Fruit fly (Drosophila melanogaster) whole organism, adult: ENCODE data around the gene raw.

ENCODE experiments used
- CG11617 ChIP-seq: fragments of 200-800 bp; sonication (Bioruptor generic); optimal IDR thresholded peaks from 2 replicates; lab custom pipeline; 2017; ENCODE audit warnings: mild to moderate bottlenecking, missing biosample characterization, missing genetic modification reagents, missing genetic modification characterization
- CG12768 ChIP-seq: fragments of 200-800 bp; sonication (Bioruptor generic); optimal IDR thresholded peaks from 2 replicates; lab custom pipeline; 2017; ENCODE audit warnings: missing biosample characterization, missing genetic modification characterization, mild to moderate bottlenecking, moderate library complexity, missing genetic modification reagents
- CG14711 ChIP-seq: fragments of 200-800 bp; sonication (Bioruptor generic); optimal IDR thresholded peaks from 2 replicates; lab custom pipeline; 2018; ENCODE audit warnings: missing biosample characterization, mild to moderate bottlenecking, missing genetic modification characterization, moderate library complexity
- CG1620 ChIP-seq: fragments of 200-800 bp; sonication (Bioruptor generic); optimal IDR thresholded peaks from 2 replicates; lab custom pipeline; 2016; ENCODE audit warnings: missing biosample characterization, missing genetic modification characterization
- CG33017 ChIP-seq: fragments of 200-800 bp; sonication (Bioruptor generic); optimal IDR thresholded peaks from 2 replicates; lab custom pipeline; 2018; ENCODE audit warnings: missing biosample characterization, mild to moderate bottlenecking, missing genetic modification characterization, moderate library complexity
- CG5204 ChIP-seq: fragments of 200-800 bp; sonication (Bioruptor generic); optimal IDR thresholded peaks from 2 replicates; lab custom pipeline; 2016; ENCODE audit warnings: missing biosample characterization, missing genetic modification characterization
- CG7045 ChIP-seq: fragments of 200-800 bp; sonication (Bioruptor generic); optimal IDR thresholded peaks from 2 replicates; lab custom pipeline; 2017; ENCODE audit warnings: missing biosample characterization, mild to moderate bottlenecking, missing genetic modification characterization
- CG7101 ChIP-seq: fragments of 200-800 bp; sonication (Bioruptor generic); optimal IDR thresholded peaks from 2 replicates; lab custom pipeline; 2018; ENCODE audit warnings: missing biosample characterization, mild to moderate bottlenecking, missing genetic modification characterization, moderate library complexity
- Clk ChIP-seq: fragments of 200-800 bp; sonication (Bioruptor generic); optimal IDR thresholded peaks from 2 replicates; lab custom pipeline; 2017; ENCODE audit warnings: missing biosample characterization, missing genetic modification characterization
- Crg-1 ChIP-seq: fragments of 200-800 bp; sonication (Bioruptor generic); optimal IDR thresholded peaks from 2 replicates; lab custom pipeline; 2016; ENCODE audit warnings: missing biosample characterization, missing genetic modification characterization
- Hr96 ChIP-seq: fragments of 200-800 bp; sonication (Bioruptor generic); optimal IDR thresholded peaks from 2 replicates; lab custom pipeline; 2016; ENCODE audit warnings: missing biosample characterization, missing genetic modification characterization
- Mnt ChIP-seq: fragments of 200-800 bp; sonication (Bioruptor generic); optimal IDR thresholded peaks from 2 replicates; lab custom pipeline; 2016; ENCODE audit warnings: missing biosample characterization, mild to moderate bottlenecking, missing genetic modification characterization
- bab1 ChIP-seq: fragments of 200-800 bp; sonication (Bioruptor generic); optimal IDR thresholded peaks from 3 replicates; lab custom pipeline; 2019; ENCODE audit warnings: missing biosample characterization, mild to moderate bottlenecking, missing genetic modification characterization, moderate library complexity
- cic ChIP-seq: fragments of 200-800 bp; sonication (Bioruptor generic); optimal IDR thresholded peaks from 2 replicates; lab custom pipeline; 2017; ENCODE audit warnings: missing biosample characterization, mild to moderate bottlenecking, missing genetic modification characterization, moderate library complexity
- cnc ChIP-seq, 2 experiments: fragments of >200 bp; optimal IDR thresholded peaks; 2 replicates each; lab custom pipeline; 2017
- kay ChIP-seq: fragments of 200-800 bp; sonication (Bioruptor generic); peaks from one replicate; lab custom pipeline; 2016; ENCODE audit warnings: missing biosample characterization, missing genetic modification characterization, borderline replicate concordance
- ovo ChIP-seq: fragments of 200-800 bp; sonication (Bioruptor generic); optimal IDR thresholded peaks from 2 replicates; lab custom pipeline; 2016; ENCODE audit warnings: missing biosample characterization, missing genetic modification characterization
- pad ChIP-seq: fragments of 200-800 bp; sonication (Bioruptor generic); optimal IDR thresholded peaks from 3 replicates; lab custom pipeline; 2017; ENCODE audit warnings: missing biosample characterization, missing genetic modification characterization, mild to moderate bottlenecking, moderate library complexity, missing genetic modification reagents
- tj ChIP-seq: fragments of 200-800 bp; sonication (Bioruptor generic); optimal IDR thresholded peaks from 3 replicates; lab custom pipeline; 2017; ENCODE audit warnings: missing biosample characterization, mild to moderate bottlenecking, missing genetic modification characterization, moderate library complexity
- toe ChIP-seq: fragments of 200-800 bp; sonication (Bioruptor generic); optimal IDR thresholded peaks from 2 replicates; lab custom pipeline; 2016; ENCODE audit warnings: missing biosample characterization, missing genetic modification characterization

Gene raw

DNA sequence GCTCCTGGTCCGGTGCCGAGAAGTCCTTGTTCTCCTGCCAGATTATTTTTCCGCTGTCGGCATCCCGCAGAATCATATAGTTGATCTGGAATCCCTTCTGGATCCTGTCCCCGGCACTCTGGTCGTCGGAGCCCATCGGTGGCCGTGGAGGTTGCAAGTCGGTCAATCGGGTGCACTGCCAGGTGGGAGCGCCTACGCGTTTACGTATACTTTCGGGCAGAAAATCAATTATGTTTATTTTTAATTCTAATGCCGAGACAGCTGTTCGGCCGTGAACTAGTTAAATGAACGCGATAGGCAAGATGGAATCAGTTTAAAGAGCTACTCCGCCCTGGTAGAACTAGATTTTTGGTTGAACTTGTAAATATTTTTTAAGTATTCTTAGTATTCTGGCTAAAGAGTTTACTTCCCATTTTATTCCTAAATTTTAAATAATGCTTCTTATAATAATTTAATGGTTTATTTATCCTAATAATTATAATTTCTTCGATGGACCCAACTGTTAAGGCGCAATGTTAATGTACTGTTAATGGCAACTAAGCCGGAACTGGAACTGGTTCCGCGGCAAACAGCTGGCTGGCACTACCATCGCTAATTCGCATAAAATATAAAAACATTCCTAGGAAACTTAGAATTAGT, 54.7 kb downstream of the raw start, which contains the start of the genes PrBP and Trs23:
TSS of gene PrBP (minus strand) at position 288 of the 639 bp plus-strand sequence.
TSS of gene Trs23 (plus strand) at position 564 of the 639 bp plus-strand sequence.
- peak; percentile 68 for TF ChIP-seq kay (GFP tag; lab: Kevin White, UChicago)
- no peak for TF ChIP-seq cic (GFP tag; lab: Kevin White, UChicago)

DNA sequence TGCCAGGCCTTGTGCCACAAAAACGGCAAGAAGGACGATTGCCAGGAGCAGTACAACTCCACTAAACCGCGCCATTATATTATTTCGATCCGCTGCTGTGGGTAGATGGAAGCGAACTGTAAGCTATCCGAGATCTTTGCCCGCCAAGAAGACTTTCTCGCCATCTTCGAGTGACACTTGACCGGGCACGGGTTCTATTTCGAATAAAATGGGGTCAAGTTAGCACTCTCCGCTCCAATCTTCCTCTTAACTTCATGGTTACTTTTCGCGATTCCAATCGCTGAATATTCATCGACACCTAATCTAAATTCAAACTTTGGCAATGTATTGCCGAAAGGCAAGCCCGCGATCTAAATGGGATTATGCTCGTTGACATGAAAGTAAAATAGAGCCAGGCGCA, 56.2 kb downstream of the raw start, which contains the start of gene CG9289:
TSS of gene CG9289 (minus strand) at position 101 of the 400 bp plus-strand sequence.
- TF ChIP-seq Crg-1 (GFP tag; lab: Kevin White, UChicago) (no peak), bab1 (GFP tag; lab: Kevin White, UChicago) (no peak), cic (GFP tag; lab: Kevin White, UChicago) (no peak), Hr96 (GFP tag; lab: Kevin White, UChicago) (no peak), toe (GFP tag; lab: Kevin White, UChicago) (no peak), CG5204 (GFP tag; lab: Kevin White, UChicago) (no peak), cnc (optimal IDR thresholded peaks at IDR 0.05; lab: Kevin White, UChicago) (no peak), CG12768 (no peak), pad (GFP tag; lab: Kevin White, UChicago) (no peak), CG1620 (GFP tag; lab: Kevin White, UChicago) (no peak), kay (GFP tag; lab: Kevin White, UChicago) (no peak), Mnt (no peak), CG11617 (GFP tag; lab: Kevin White, UChicago) (no peak), CG14711 (tag; lab: Kevin White, UChicago) (no peak), Clk (GFP tag; lab: Kevin White, UChicago) (no peak), CG7101 (no peak), CG7045 (GFP tag; lab: Kevin White, UChicago) (no peak), ovo (GFP tag; lab: Kevin White, UChicago) (no peak)

DNA sequence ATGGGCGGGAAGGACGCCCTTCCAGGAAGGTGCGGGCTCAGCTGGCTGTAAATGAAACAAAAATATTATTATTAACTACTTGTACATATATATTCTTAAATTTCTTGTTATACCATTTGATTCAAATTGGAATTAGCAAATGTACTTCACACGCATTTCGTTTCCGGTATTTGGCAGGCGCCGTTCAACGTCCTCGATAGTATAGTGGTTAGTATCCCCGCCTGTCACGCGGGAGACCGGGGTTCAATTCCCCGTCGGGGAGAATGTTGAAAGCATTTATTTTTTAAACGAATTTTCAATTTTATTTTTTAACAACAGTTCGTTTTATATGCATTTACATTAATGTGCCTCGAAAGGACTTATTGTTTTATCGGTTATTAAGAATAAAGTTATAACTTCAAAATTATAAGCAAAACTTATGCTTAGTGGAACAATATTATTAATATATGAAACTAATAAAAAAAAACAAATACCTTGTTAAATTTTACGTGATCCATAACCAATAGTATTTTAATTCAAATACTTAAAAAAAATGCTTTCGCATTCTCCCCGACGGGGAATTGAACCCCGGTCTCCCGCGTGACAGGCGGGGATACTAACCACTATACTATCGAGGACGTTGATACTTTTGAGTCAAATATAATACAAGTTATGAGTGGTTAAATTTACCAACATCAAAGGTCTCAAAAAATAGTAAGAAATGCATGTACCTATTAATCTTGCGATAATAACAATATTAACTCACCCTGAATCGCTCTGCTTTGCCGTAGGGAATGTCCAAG, 57.0 kb downstream of the raw start:
- no peak for TF ChIP-seq tj (GFP tag; lab: Kevin White, UChicago)
- no peak for TF ChIP-seq bab1 (GFP tag; lab: Kevin White, UChicago)
- no peak for TF ChIP-seq CG7045 (GFP tag; lab: Kevin White, UChicago)
- no peak for TF ChIP-seq CG14711 (tag; lab: Kevin White, UChicago)
- TF ChIP-seq cnc (optimal IDR thresholded peaks at IDR 0.05; lab: Kevin White, UChicago), result no peak
- TF ChIP-seq Crg-1 (GFP tag; lab: Kevin White, UChicago), result no peak
- TF ChIP-seq cic (GFP tag; lab: Kevin White, UChicago), result no peak
- TF ChIP-seq CG12768, result no peak
- no peak for TF ChIP-seq CG5204 (GFP tag; lab: Kevin White, UChicago)
- TF ChIP-seq kay (GFP tag; lab: Kevin White, UChicago), result no peak
- TF ChIP-seq CG11617 (GFP tag; lab: Kevin White, UChicago), result no peak
- no peak for TF ChIP-seq Clk (GFP tag; lab: Kevin White, UChicago)
- no peak for TF ChIP-seq CG7101

DNA sequence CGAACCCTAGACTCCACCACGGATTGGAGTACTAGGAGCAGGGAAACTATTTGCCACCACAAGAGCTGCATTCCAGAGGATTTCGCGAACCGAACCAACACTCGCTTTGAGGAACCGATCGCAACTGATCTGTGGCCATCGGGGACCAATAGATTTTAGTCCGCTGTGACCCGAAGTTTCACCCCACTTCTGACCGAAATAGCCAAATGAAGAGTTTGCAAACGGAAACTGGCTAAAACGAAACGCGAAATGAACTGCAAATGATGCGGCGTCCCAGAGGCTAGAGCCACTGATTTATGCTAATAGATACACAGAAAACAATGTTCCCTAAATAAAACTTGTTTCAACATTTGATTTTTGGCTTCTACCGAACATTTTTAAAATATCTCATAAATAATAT, 60.7 kb downstream of the raw start, which contains the start of gene CG9287:
TSS of gene CG9287 (minus strand) at position 101 of the 400 bp plus-strand sequence.
- TF ChIP-seq cnc (optimal IDR thresholded peaks at IDR 0.05; lab: Kevin White, UChicago) (no peak), kay (GFP tag; lab: Kevin White, UChicago) (peak; percentile 28)

DNA sequence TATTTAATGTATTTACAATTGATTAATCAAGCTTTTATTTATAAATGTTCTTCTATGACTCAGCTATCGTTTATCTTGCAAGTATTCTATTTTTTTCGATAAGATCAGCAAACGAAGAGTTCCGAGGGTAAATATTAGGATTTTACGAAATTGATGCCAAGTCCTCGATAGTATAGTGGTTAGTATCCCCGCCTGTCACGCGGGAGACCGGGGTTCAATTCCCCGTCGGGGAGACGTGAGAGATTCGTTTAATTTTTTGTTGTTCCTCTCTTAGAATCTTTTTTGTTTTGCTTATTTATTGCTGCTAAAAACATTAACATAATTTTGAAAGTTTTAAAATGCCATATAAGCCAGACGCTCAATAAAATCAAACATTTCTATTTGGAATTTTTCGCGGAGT, 61.5 kb downstream of the raw start:
- TF ChIP-seq CG12768 (no peak), Mnt (no peak), ovo (GFP tag; lab: Kevin White, UChicago) (no peak), pad (GFP tag; lab: Kevin White, UChicago) (no peak), Crg-1 (GFP tag; lab: Kevin White, UChicago) (no peak), CG7045 (GFP tag; lab: Kevin White, UChicago) (no peak), tj (GFP tag; lab: Kevin White, UChicago) (no peak), CG14711 (tag; lab: Kevin White, UChicago) (no peak), Clk (GFP tag; lab: Kevin White, UChicago) (no peak), CG11617 (GFP tag; lab: Kevin White, UChicago) (no peak), cic (GFP tag; lab: Kevin White, UChicago) (no peak), CG7101 (no peak), cnc (optimal IDR thresholded peaks at IDR 0.05; lab: Kevin White, UChicago) (no peak), Hr96 (GFP tag; lab: Kevin White, UChicago) (no peak), CG33017 (tag; lab: Kevin White, UChicago) (no peak), CG5204 (GFP tag; lab: Kevin White, UChicago) (no peak), kay (GFP tag; lab: Kevin White, UChicago) (no peak), bab1 (GFP tag; lab: Kevin White, UChicago) (no peak)

DNA sequence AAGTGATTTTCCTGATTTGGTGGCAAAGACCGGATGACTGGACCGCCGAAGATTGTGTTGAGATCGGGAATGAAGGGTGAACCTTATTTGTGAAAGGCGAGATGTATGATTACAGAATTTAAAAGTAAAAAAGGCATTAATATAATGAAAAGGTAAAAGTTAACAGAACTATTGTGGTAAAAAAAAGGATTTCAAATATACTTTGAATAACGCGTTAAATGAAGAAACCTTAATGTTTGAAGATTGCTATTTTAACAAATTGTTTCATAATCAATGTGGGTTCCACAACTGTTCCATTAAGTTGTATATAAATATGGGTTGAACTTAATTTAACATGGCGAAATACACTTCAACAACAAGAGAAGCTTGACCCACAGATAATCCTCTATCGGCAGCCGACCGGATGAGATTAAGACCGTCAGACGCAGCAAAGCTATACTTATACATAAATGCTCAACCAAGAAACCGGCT, 68.1 kb downstream of the raw start, which contains the start of gene Glt:
TSS of gene Glt (plus strand) at position 421 of the 471 bp plus-strand sequence.
- no peak for TF ChIP-seq bab1 (GFP tag; lab: Kevin White, UChicago)
- TF ChIP-seq CG11617 (GFP tag; lab: Kevin White, UChicago), result no peak
- no peak for TF ChIP-seq kay (GFP tag; lab: Kevin White, UChicago)
- TF ChIP-seq Mnt, result no peak
- TF ChIP-seq CG12768, result no peak
- TF ChIP-seq CG1620 (GFP tag; lab: Kevin White, UChicago), result no peak
- TF ChIP-seq CG14711 (tag; lab: Kevin White, UChicago), result no peak
